Fruit fly (Drosophila melanogaster) whole organism, wandering third instar larva: ENCODE measurements around the gene CG2887.

Experiments used
- CG32264 ChIP-seq: fragments of 200-800 bp; sonication (Bioruptor generic); optimal IDR thresholded peaks from 2 replicates; lab custom pipeline; 2016; ENCODE audit warnings: missing biosample characterization, missing genetic modification characterization
- CG9705 ChIP-seq: fragments of 200-800 bp; sonication (Bioruptor generic); optimal IDR thresholded peaks from 2 replicates; lab custom pipeline; 2018; ENCODE audit warnings: missing biosample characterization, mild to moderate bottlenecking, missing genetic modification characterization
- Dfd ChIP-seq: fragments of >200 bp; optimal IDR thresholded peaks from 2 replicates; lab custom pipeline; 2017; ENCODE audit warnings: missing biosample characterization, missing genetic modification characterization
- Dif ChIP-seq: fragments of 200-275, 200-300 bp; sonication (Bioruptor generic); optimal IDR thresholded peaks from 2 replicates; lab custom pipeline; 2018; ENCODE audit warnings: missing biosample characterization, missing genetic modification characterization; ENCODE audit not compliant: partially characterized antibody
- GATAd ChIP-seq: sonication (Bioruptor generic); optimal IDR thresholded peaks from 2 replicates; lab custom pipeline; 2016; ENCODE audit warnings: missing biosample characterization, missing genetic modification characterization
- HLH106 ChIP-seq: fragments of 200-800 bp; optimal IDR thresholded peaks from 3 replicates; lab custom pipeline; 2019; ENCODE audit warnings: missing biosample characterization, mild to moderate bottlenecking, missing genetic modification characterization, moderate library complexity
- Hnf4 ChIP-seq: fragments of 200-800 bp; sonication (Bioruptor generic); optimal IDR thresholded peaks from 2 replicates; lab custom pipeline; 2016; ENCODE audit warnings: missing biosample characterization, mild to moderate bottlenecking, missing genetic modification characterization
- Hr78 ChIP-seq: fragments of >200 bp; optimal IDR thresholded peaks from 2 replicates; lab custom pipeline; 2017; ENCODE audit warnings: missing biosample characterization, missing genetic modification characterization
- Hr83 ChIP-seq: fragments of 200-300 bp; sonication (Bioruptor generic); optimal IDR thresholded peaks from 2 replicates; lab custom pipeline; 2016; ENCODE audit warnings: missing biosample characterization, mild to moderate bottlenecking, missing genetic modification characterization, moderate library complexity; ENCODE audit not compliant: poor library complexity, severe bottlenecking
- Jra ChIP-seq: sonication (Bioruptor generic); optimal IDR thresholded peaks from 2 replicates; lab custom pipeline; 2016; ENCODE audit warnings: missing biosample characterization, missing genetic modification characterization
- Mio ChIP-seq: sonication (Bioruptor generic); optimal IDR thresholded peaks from 2 replicates; lab custom pipeline; 2016; ENCODE audit warnings: missing biosample characterization, missing genetic modification characterization
- Myc ChIP-seq: fragments of >200 bp; optimal IDR thresholded peaks from 2 replicates; lab custom pipeline; 2017
- N ChIP-seq: fragments of >200 bp; optimal IDR thresholded peaks from 2 replicates; lab custom pipeline; 2018; ENCODE audit warnings: missing biosample characterization, missing external identifiers, missing genetic modification characterization
- OdsH ChIP-seq: fragments of 200-800 bp; sonication (Bioruptor generic); optimal IDR thresholded peaks from 2 replicates; lab custom pipeline; 2016; ENCODE audit warnings: missing biosample characterization, mild to moderate bottlenecking, missing genetic modification characterization
- Rel ChIP-seq, 2 experiments: fragments of 200-800 bp; sonication (Bioruptor generic) in 1 of 2; optimal IDR thresholded peaks; 2 replicates in 1 of 2; 3 replicates in 1 of 2; lab custom pipeline; 2016 to 2019; ENCODE audit warnings: mild to moderate bottlenecking in 2 of 2, missing biosample characterization in 2 of 2, missing genetic modification characterization in 2 of 2, moderate library complexity in 1 of 2
- Sp1 ChIP-seq: fragments of 200-800 bp; sonication (Bioruptor generic); optimal IDR thresholded peaks from 3 replicates; lab custom pipeline; 2019; ENCODE audit warnings: missing biosample characterization, mild to moderate bottlenecking, missing genetic modification characterization, moderate library complexity
- Vsx2 ChIP-seq: fragments of 200-300, 225-300 bp; sonication (Bioruptor generic); optimal IDR thresholded peaks from 2 replicates; lab custom pipeline; 2018; ENCODE audit warnings: missing biosample characterization, missing genetic modification characterization; ENCODE audit not compliant: partially characterized antibody
- br ChIP-seq: fragments of 200-800 bp; sonication (Bioruptor generic); optimal IDR thresholded peaks from 2 replicates; lab custom pipeline; 2016; ENCODE audit warnings: missing biosample characterization, missing genetic modification characterization
- brk ChIP-seq: fragments of 200-800 bp; sonication (Bioruptor generic); optimal IDR thresholded peaks from 2 replicates; lab custom pipeline; 2016; ENCODE audit warnings: missing biosample characterization, mild to moderate bottlenecking, missing genetic modification characterization
- dsf ChIP-seq: sonication (Bioruptor generic); optimal IDR thresholded peaks from 2 replicates; lab custom pipeline; 2016; ENCODE audit warnings: missing biosample characterization, missing genetic modification characterization, borderline replicate concordance
- ey ChIP-seq: fragments of 200-800 bp; sonication (Bioruptor generic); optimal IDR thresholded peaks from 2 replicates; lab custom pipeline; 2016; ENCODE audit warnings: missing biosample characterization, missing genetic modification characterization
- foxo ChIP-seq, 2 experiments: fragments of 200-800 bp; sonication (Bioruptor generic); optimal IDR thresholded peaks; 2 replicates in 1 of 2; 3 replicates in 1 of 2; lab custom pipeline; 2016 to 2017; ENCODE audit warnings: missing biosample characterization in 2 of 2, missing genetic modification characterization in 2 of 2
- fru ChIP-seq: fragments of 200-800 bp; sonication (Bioruptor generic); optimal IDR thresholded peaks from 3 replicates; lab custom pipeline; 2016; ENCODE audit warnings: missing biosample characterization, mild to moderate bottlenecking, missing genetic modification characterization
- h ChIP-seq: fragments of 200-800 bp; sonication (Bioruptor generic); optimal IDR thresholded peaks from 3 replicates; lab custom pipeline; 2016; ENCODE audit warnings: missing biosample characterization, mild to moderate bottlenecking, missing genetic modification characterization
- jim ChIP-seq: fragments of 175-275, 200-325 bp; sonication (Bioruptor generic); optimal IDR thresholded peaks from 2 replicates; lab custom pipeline; 2016; ENCODE audit warnings: missing biosample characterization, mild to moderate bottlenecking, missing genetic modification characterization
- lola ChIP-seq: fragments of >200 bp; optimal IDR thresholded peaks from 2 replicates; lab custom pipeline; 2017; ENCODE audit warnings: missing biosample characterization, missing genetic modification characterization
- pan ChIP-seq: fragments of >200 bp; optimal IDR thresholded peaks from 2 replicates; lab custom pipeline; 2017
- psq ChIP-seq: fragments of 200-800 bp; sonication (Bioruptor generic); optimal IDR thresholded peaks from 3 replicates; lab custom pipeline; 2017; ENCODE audit warnings: missing biosample characterization, mild to moderate bottlenecking, missing genetic modification characterization, moderate library complexity
- rgr ChIP-seq: fragments of 200-800 bp; sonication (Bioruptor generic); optimal IDR thresholded peaks from 3 replicates; lab custom pipeline; 2016; ENCODE audit warnings: missing biosample characterization, mild to moderate bottlenecking, missing genetic modification characterization
- sage ChIP-seq: fragments of 200-800 bp; sonication (Bioruptor generic); optimal IDR thresholded peaks from 2 replicates; lab custom pipeline; 2016; ENCODE audit warnings: missing biosample characterization, mild to moderate bottlenecking, missing genetic modification characterization
- sv ChIP-seq: fragments of 200-800 bp; sonication (Bioruptor generic); optimal IDR thresholded peaks from 3 replicates; lab custom pipeline; 2016; ENCODE audit warnings: missing biosample characterization, missing genetic modification characterization
- tai ChIP-seq: sonication (Bioruptor generic); optimal IDR thresholded peaks from 2 replicates; lab custom pipeline; 2016; ENCODE audit warnings: missing biosample characterization, missing genetic modification characterization
- usp ChIP-seq: fragments of >200 bp; optimal IDR thresholded peaks from 2 replicates; lab custom pipeline; 2017; ENCODE audit warnings: missing biosample characterization, missing genetic modification characterization
- woc ChIP-seq: sonication (Bioruptor generic); optimal IDR thresholded peaks from 2 replicates; lab custom pipeline; 2016; ENCODE audit warnings: missing biosample characterization, mild to moderate bottlenecking, missing genetic modification characterization

CG2887 gene

DNA sequence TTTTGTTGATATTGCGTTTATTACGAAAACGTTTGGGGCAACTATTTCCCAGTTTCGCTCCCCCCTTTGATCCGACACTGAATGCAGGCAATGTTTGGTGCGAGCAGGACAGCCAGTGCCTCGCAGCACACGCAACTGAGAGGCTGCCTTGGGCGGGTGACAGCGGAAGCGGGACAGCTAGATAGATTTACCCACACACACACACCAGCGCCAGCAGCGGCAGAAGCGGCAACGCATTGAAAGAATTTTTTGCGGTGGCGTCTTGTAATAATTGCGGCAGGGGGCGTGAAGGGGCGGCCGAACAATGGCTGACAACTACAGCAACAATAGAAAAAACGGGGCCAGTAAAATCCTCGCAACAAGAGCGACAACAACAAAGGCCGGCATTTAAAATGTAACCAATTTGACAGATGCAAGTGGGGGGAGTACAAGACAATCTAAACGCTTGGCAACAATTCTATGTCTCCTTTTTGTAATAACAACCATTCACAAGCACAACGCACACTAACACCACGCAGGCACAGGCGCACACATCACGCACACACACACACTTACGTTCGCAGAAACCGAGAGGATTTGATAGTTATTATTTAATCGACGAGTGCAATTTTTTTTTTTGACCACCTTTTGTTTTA is 5.6 kb downstream of the CG2887 start:
- peak; percentile 15 for TF ChIP-seq Dif
- peak; percentile 3 for TF ChIP-seq HLH106 (tag; lab: Kevin White, UChicago)
- no peak for TF ChIP-seq Rel (GFP tag; optimal IDR thresholded peaks at IDR 0.05; lab: Kevin White, UChicago)
- TF ChIP-seq Rel (tag; optimal IDR thresholded peaks at IDR 0.05; lab: Kevin White, UChicago): peak; percentile 68
- peak; percentile 65 for TF ChIP-seq Hr83 (GFP tag; lab: Kevin White, UChicago)
- peak; percentile 21 for TF ChIP-seq N
- TF ChIP-seq tai (GFP tag; lab: Kevin White, UChicago): no peak
- peak; percentile 19 for TF ChIP-seq h (GFP tag; lab: Kevin White, UChicago)
- TF ChIP-seq fru (GFP tag; lab: Kevin White, UChicago): peak; percentile 53
- peak; percentile 12 for TF ChIP-seq Sp1
- no peak for TF ChIP-seq OdsH (GFP tag; lab: Kevin White, UChicago)

DNA sequence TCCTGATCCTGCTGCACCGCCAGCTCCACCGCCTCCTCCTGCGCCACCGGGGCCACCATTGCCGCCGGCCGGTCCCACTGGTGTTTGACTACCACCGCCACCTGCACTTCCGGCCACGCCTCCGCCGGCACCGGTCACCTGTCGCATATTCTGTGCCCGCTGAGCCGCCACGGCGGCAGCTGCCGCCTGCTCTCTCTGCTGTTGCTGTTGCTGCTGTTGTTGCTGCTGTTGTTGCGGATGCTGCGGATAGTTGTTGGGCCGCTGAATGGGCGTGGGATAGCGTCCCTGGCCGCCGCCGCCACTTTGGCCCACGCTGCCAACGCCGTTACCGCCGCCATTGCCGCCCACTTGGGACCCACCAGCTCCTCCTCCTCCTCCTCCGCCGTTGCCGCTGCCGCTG is 13.8 kb downstream of the CG2887 start:
- TF ChIP-seq lola (GFP tag; lab: Kevin White, UChicago) (no peak), h (GFP tag; lab: Kevin White, UChicago) (no peak), Dfd (GFP tag; lab: Kevin White, UChicago) (peak; percentile 87)

DNA sequence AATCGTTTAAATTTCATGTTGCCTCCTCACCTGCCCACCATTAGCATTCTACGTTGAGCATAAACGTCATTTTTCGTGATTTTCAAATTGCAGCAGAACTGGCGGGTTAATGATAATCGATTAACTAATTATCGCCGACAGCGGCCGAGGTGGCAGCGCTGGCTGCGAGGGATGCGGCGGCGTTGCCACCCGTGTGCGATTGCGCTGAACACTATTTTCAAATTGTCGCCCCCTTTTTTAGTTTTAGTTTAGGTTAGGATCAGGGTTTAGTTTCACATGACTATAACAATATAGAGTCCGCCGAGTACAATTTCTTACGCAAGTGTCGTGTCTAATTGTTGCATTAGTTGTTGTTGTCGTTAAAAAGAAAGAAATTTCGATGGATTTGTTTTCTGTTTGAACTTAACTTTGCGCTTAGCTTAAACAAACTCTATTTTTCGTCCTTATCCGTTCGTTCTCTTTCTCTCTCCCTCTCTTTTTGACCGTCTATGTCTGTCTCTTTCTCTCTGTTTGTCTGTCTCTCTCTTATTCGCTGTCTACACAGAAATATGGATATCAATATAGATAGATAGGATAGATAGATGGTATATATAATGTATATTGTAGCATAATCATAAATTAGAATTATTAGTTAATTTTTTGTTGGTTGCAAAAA is 15.1 kb downstream of the CG2887 start:
- TF ChIP-seq Rel (GFP tag; optimal IDR thresholded peaks at IDR 0.05; lab: Kevin White, UChicago): no peak
- TF ChIP-seq Rel (tag; optimal IDR thresholded peaks at IDR 0.05; lab: Kevin White, UChicago): peak; percentile 5
- TF ChIP-seq Sp1: peak; percentile 14
- peak; percentile 36 for TF ChIP-seq Hr83 (GFP tag; lab: Kevin White, UChicago)
- TF ChIP-seq woc (GFP tag; lab: Kevin White, UChicago): no peak
- no peak for TF ChIP-seq Jra (GFP tag; lab: Kevin White, UChicago)
- no peak for TF ChIP-seq CG32264
- no peak for TF ChIP-seq Hnf4 (GFP tag; lab: Kevin White, UChicago)
- TF ChIP-seq foxo (GFP tag; optimal IDR thresholded peaks at IDR 0.05; lab: Kevin White, UChicago): peak in 1 of 2 experiments; percentile 42
- TF ChIP-seq Dfd (GFP tag; lab: Kevin White, UChicago): no peak
- no peak for TF ChIP-seq N
- no peak for TF ChIP-seq sv (GFP tag; lab: Kevin White, UChicago)
- no peak for TF ChIP-seq Vsx2
- no peak for TF ChIP-seq GATAd (GFP tag; lab: Kevin White, UChicago)
- peak; percentile 0 for TF ChIP-seq ey (GFP tag; lab: Kevin White, UChicago)
- TF ChIP-seq pan (lab: Kevin White, UChicago): no peak
- peak; percentile 16 for TF ChIP-seq HLH106 (tag; lab: Kevin White, UChicago)
- TF ChIP-seq CG9705: no peak
- peak; percentile 29 for TF ChIP-seq fru (GFP tag; lab: Kevin White, UChicago)
- peak; percentile 19 for TF ChIP-seq h (GFP tag; lab: Kevin White, UChicago)
- no peak for TF ChIP-seq usp (GFP tag; lab: Kevin White, UChicago)

DNA sequence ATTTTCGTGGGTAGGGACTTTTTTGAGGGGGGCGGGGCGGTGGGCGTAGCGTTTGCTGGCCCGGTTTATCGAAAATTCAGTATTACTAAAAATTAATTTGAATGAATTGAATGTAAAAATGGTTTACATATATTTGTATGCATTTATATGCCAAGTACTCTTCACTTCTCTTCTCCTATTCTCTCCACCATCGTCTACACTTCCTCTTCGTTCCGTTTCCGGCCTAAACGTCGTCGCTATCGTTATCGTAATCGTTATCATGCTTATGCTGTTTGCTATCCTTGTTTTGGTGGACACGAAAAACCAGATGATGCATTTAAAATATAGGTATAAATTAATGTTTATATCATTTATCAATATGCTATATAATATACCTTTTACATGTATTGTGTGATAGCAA is 16.4 kb downstream of the CG2887 start:
- TF ChIP-seq Sp1 (peak; percentile 3), Dif (no peak), rgr (GFP tag; lab: Kevin White, UChicago) (peak; percentile 14)

DNA sequence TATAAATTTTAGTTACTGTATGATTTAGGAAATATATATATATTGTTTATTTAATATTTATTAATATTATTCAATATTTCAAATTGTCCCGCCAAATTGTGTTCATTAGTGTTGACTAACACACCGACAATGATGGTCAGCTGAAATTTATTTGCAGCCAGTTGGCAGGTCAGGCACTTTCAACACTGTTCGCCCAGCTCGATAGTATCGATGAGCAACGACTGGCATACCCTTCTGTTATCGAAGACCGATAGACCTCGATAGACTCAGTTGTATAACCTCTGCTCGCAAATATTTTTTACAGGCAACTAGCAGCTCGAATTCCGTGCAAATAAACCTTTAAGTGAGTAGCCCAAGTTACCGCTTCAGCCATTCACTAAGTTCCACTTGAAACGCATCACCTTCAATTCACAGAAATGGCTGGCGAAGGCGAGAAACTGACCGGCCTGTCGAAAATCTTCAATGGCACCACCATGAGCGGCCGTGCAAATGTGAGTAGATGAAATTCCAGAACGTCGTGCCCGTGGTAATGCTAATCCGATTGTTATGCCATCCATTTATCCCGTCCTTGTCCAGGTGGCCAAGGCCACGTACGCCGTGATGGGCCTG is 17.7 kb downstream of the CG2887 start, which contains the start of gene Neb-cGP:
Gene Neb-cGP (plus strand): TSS at position 231 of the 609 bp plus-strand sequence.
- TF ChIP-seq Dif (no peak), jim (GFP tag; lab: Kevin White, UChicago) (no peak), usp (GFP tag; lab: Kevin White, UChicago) (no peak), Jra (GFP tag; lab: Kevin White, UChicago) (no peak), woc (GFP tag; lab: Kevin White, UChicago) (peak; percentile 11), CG9705 (peak; percentile 58), Mio (GFP tag; lab: Kevin White, UChicago) (no peak), Hr78 (GFP tag; lab: Kevin White, UChicago) (no peak), HLH106 (tag; lab: Kevin White, UChicago) (peak; percentile 66), N (no peak), rgr (GFP tag; lab: Kevin White, UChicago) (peak; percentile 75), br (peak; percentile 53), psq (peak; percentile 46), lola (GFP tag; lab: Kevin White, UChicago) (no peak), brk (no peak), Hr83 (GFP tag; lab: Kevin White, UChicago) (peak; percentile 90), sv (GFP tag; lab: Kevin White, UChicago) (peak; percentile 51), tai (GFP tag; lab: Kevin White, UChicago) (no peak), Hnf4 (GFP tag; lab: Kevin White, UChicago) (no peak), CG32264 (no peak), OdsH (GFP tag; lab: Kevin White, UChicago) (peak; percentile 55), ey (GFP tag; lab: Kevin White, UChicago) (peak; percentile 48), Sp1 (peak; percentile 56), fru (GFP tag; lab: Kevin White, UChicago) (peak; percentile 62), dsf (peak; percentile 39), sage (peak; percentile 31), Rel (GFP tag; optimal IDR thresholded peaks at IDR 0.05; lab: Kevin White, UChicago) (no peak), Rel (tag; optimal IDR thresholded peaks at IDR 0.05; lab: Kevin White, UChicago) (peak; percentile 65), GATAd (GFP tag; lab: Kevin White, UChicago) (no peak), Vsx2 (no peak), Myc (lab: Kevin White, UChicago) (peak; percentile 45)
